Worm (Caenorhabditis elegans) whole organism, L4/young adult: Measurements from ENCODE around the gene timm-17B.1.
"Not testable (repeated sequence)": the region's sequence is repeated elsewhere in the genome, so short reads cannot be mapped to it uniquely, and the experiment has no call there.

Experiments
- W03F9.2 ChIP-seq: fragments of 150-350 bp; optimal IDR thresholded peaks from 2 replicates; lab custom pipeline; 2014; ENCODE audit warnings: missing biosample characterization, missing genetic modification characterization
- dao-5 ChIP-seq: sonication (generic microtip); optimal IDR thresholded peaks from 2 replicates; lab custom pipeline; 2016; ENCODE audit warnings: missing genotype, missing genetic modification characterization, moderate library complexity, missing compliant biosample characterization
- him-1 ChIP-seq: sonication (generic microtip); optimal IDR thresholded peaks from 2 replicates; lab custom pipeline; 2016; ENCODE audit warnings: missing genotype, missing genetic modification reagents, missing genetic modification characterization, missing compliant biosample characterization

timm-17B.1 gene

DNA sequence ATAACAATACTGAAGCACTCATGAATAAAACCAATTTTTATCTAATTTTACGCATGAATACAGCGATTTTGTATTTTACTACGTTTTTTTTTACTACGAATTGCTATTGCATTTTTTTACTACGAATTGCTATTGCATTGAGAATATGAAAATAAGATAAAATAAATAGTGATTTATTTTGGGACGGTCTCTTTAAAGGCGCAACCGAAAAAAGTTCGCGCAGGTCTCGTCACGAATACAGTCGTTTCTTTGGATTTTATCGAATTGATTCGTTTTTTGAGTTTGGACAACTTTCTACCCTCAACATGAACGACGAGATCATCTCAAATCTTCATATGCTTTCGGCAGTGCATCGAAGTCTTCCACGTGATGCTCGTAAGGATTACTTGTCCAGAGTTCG lies 6.5 kb upstream of the timm-17B.1 start, which contains the start of gene Y17G9B.4:
Y17G9B.4 (plus strand) TSS at position 306 of the 400 bp plus-strand sequence.
- no peak for TF ChIP-seq him-1 (tag; lab: Kevin White, UChicago)
- no peak for TF ChIP-seq W03F9.2 (tag; lab: Kevin White, UChicago)
- TF ChIP-seq dao-5, result no peak

DNA sequence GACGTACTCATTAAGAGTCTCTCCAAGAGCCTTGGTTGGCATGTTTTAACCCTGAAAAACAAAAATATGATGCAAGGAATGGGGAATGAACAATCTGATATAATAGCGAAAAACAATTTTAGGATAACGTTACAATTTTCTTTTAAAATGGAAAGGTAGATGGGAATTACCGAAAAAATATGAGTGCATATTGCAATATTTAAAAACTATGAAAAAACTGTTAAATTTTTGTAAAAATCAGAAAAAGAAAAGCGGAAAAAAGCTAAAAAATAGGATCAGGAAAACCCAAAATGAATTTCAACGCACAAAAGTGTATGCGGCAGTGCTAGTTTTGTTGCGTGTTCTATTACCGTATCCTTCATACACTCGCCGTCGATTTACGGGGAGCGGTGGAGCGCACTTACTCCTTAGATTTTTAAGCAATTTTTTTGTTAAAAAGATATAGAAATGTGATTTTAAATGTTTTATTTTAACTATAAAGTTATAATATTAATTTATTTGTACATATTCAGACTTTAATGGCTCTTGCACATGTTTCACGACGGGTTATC lies 4.5 kb upstream of the timm-17B.1 start, which contains the start of the genes rpl-20 and Y17G9B.5:
rpl-20 (minus strand) TSS at position 51 of the 551 bp plus-strand sequence.
Y17G9B.5 (plus strand) TSS at position 513 of the 551 bp plus-strand sequence.
- TF ChIP-seq W03F9.2 (tag; lab: Kevin White, UChicago) (peak; percentile 99), him-1 (tag; lab: Kevin White, UChicago) (peak; percentile 99), dao-5 (peak; percentile 82)

DNA sequence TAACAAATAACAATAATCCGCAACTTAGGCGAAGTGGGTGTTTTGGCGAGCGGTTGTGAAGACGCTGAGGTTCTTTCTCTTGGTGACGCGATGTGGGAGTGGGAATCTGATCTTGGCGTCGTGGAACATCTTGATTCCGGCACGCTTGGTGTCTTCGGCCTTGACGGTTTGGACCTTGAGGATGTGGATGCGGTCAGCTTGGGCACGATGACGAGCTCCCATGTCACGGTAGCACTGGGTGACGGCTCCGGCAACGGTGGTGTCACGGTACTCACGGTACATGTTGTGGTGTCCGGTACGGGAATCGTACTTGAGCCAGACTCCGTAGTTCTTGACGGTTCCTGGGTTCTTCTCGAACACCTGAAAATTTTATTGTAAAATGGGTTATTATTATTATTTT lies 3.9 kb upstream of the timm-17B.1 start:
- TF ChIP-seq him-1 (tag; lab: Kevin White, UChicago) (no peak), W03F9.2 (tag; lab: Kevin White, UChicago) (no peak), dao-5 (no peak)

DNA sequence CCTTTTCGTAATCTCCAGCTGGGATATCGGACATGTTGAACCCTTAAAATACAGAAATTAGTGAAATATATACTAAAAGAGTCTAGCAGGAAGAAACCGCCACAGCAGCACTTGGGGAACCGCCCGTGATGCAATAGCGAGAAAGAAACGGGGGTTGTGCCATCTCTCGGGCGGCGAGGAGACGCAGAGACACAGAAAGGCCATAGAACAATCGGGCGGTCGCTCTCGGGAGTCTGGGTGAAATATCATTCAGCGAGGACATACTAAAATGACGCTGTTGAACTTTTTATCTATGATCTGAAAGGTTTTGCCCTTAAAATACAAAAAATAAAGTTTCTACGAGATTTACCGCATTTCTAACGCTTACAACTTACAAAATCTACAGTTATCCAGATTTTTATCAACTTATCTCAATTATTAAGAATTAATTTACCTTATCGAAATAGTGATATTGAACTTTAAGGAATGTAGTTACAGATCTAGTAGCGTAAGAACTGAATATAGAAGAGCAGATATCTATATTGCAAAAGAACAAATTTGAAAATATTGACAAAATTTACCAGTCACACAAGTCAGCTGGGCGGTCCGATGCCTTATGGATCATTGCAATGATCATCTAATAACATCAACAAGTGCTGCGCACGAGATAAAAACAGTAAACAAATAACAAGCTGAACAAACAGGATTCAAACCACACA lies 3.3 kb upstream of the timm-17B.1 start, which contains the start of gene cyc-2.1:
cyc-2.1 (minus strand) TSS at position 605 of the 698 bp plus-strand sequence.
- no peak for TF ChIP-seq him-1 (tag; lab: Kevin White, UChicago)
- TF ChIP-seq dao-5, result peak; percentile 17
- TF ChIP-seq W03F9.2 (tag; lab: Kevin White, UChicago), result no peak

DNA sequence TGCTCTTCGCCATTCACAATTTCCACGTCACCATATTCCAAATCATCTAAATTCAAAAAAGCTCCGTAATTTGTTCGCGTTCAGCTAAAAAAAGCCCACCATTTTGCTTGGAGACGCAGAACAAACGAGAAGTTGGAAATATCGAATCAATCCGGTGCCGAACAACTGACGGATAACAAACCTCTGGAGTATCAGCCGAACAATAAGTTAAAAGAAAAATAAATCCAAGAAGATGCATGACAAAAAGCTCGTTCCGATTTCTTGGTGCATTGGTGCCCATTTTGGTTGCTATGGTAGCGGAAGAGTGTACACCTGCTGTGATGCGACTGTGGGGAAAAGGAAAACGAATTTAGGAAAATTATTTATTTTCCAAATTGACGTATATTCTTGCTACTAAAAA lies 2.3 kb upstream of the timm-17B.1 start, which contains the start of gene tctn-1:
tctn-1 (minus strand) TSS at position 280 of the 400 bp plus-strand sequence.
- TF ChIP-seq dao-5 (no peak), him-1 (tag; lab: Kevin White, UChicago) (no peak), W03F9.2 (tag; lab: Kevin White, UChicago) (no peak)

DNA sequence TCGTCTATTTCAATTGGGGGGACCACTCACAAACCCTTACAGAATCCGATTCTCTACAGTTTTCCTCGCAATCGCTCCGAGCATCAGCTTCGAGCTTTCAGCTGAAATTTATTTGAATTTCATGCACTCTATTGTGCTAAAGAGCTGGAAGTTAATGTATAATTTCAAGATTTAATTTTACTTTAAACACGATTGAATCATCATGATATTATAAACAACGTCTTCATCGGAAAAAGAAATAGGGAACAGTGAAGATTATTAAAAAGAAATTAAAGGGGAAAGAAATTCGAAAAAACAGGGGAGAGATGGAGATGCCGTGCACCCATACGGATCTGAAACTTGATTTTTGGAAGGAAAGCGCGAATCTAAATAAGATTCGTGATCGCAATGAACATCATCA lies 1.1 kb downstream of the timm-17B.1 start, which contains the start of gene hoe-1:
hoe-1 (minus strand) TSS at position 101 of the 400 bp plus-strand sequence.
- TF ChIP-seq W03F9.2 (tag; lab: Kevin White, UChicago) (no peak), him-1 (tag; lab: Kevin White, UChicago) (no peak), dao-5 (no peak)

DNA sequence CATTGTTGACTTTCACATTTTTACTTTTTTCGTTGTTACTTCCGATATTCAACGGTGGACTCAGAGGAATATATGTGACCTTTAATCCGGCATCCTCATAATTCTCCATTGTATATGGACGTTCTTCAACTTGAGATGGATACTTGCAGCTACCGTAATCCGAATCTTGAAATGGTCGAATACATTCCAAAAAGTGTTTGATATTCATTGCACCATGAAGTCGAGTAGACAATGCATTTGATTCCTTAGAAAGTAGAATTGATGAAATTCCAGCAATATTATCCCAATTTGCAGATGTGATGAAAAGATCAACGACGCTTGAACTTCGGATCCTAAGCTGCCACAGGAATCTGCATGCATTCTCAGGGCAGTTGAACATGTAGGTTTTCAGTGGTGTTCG lies 2.8 kb downstream of the timm-17B.1 start:
- no peak for TF ChIP-seq W03F9.2 (tag; lab: Kevin White, UChicago)

DNA sequence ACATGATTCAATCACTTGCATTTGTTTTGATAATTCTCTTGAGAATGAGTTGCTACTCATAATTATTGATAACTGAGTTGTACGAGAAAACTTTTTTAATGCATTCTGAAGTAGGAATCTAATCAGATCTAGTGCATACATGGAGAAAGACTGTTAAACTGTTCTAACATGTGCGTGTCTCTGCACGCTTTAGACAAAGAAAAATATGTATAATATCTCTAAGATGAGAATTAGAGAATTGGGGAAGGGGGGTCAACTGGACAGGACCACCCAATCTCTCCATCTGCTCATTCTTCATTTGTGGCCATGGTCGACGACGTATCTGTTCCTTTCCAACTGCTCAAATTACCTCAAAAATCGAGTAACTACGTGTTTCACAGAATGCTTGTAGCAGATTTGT lies 8.0 kb downstream of the timm-17B.1 start, which contains the start of gene fbxb-78:
fbxb-78 (plus strand) TSS at position 301 of the 400 bp plus-strand sequence.
- TF ChIP-seq dao-5, result no peak
- TF ChIP-seq him-1 (tag; lab: Kevin White, UChicago), result no peak
- no peak for TF ChIP-seq W03F9.2 (tag; lab: Kevin White, UChicago)

DNA sequence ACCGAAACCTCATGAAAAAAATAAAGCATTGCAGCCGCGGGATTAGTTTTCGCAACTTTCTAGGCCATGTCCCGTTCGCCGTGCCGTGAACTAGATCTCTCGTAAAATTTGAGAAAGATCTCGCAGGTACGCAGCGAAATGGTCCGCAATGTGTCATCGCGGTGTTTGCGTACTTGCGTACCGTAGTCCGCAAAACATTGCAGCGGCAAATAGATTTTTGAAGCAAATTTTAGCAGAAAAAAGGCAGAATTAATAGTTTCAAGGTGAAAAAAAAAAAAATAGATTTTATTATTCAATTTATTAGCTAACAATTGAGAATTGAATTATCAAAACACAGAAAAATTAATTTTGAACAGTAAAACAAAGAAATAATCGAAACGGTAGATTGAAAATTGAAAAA lies 17.4 kb downstream of the timm-17B.1 start:
- TF ChIP-seq him-1 (tag; lab: Kevin White, UChicago) (peak; percentile 73), W03F9.2 (tag; lab: Kevin White, UChicago) (peak; percentile 37)

DNA sequence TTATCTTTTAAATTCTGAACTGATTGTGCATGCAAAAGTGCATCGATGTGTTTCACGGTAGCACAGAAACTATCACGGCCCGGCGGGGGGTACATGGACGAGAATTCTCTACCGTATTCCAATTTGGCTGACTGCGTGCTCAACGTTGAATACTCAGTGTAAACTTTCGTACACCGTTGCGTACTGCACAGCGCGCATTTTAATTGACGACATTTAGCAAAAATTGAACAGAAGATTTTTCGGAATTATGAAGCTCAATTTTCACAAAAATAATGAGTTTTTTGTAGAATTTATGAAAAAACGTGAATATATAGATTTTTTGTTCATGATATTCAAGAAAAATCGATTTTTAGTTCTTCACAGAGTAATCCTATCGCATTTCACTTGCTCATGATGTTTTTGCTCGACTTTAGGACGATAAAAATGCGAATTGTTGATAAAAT lies 19.8 kb downstream of the timm-17B.1 start:
- TF ChIP-seq him-1 (tag; lab: Kevin White, UChicago) (peak; percentile 88), dao-5 (peak; percentile 1)

DNA sequence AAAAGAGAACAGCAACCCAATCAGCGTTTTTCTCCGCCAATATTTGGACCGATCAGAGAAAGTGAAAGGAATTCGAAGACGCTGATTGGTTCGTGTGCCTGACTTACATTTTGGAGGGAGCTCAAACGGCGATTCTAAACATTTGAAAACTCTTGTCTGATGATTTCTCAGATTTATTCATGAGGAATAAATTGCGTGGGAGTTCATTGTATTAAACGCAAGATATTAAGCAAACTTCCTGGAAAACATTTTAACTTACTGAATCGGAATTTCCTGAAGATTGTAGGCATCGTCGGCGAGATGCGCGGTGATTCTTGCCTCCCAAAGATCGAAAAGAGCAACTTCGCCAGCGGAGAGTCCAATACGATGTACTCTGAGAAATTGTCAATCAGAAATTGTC lies 20.7 kb downstream of the timm-17B.1 start, which contains the start of gene K08F11.1:
K08F11.1 (plus strand) TSS at position 301 of the 400 bp plus-strand sequence.
- TF ChIP-seq W03F9.2 (tag; lab: Kevin White, UChicago) (no peak), dao-5 (no peak), him-1 (tag; lab: Kevin White, UChicago) (no peak)

DNA sequence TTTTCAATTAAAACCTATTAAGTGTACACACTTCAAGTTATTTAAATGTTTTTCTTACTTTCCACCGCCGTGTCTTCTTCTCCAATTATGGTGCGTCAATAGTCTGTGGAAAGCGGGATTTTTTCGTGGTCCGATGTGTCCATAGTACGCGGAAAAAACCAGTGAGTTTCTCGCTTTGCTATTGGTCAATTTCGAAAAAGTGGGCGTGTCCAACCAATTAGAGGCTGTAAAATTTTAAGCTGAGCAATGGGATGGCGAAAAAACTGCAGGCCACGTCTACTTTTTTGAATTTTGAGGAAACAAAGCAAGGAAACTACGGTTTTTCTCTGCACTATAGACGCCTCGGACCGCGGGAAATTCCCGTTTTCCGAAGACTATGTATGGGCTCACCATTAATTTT lies 21.6 kb downstream of the timm-17B.1 start:
- TF ChIP-seq dao-5, result no peak
- TF ChIP-seq him-1 (tag; lab: Kevin White, UChicago), result no peak
- TF ChIP-seq W03F9.2 (tag; lab: Kevin White, UChicago), result no peak

DNA sequence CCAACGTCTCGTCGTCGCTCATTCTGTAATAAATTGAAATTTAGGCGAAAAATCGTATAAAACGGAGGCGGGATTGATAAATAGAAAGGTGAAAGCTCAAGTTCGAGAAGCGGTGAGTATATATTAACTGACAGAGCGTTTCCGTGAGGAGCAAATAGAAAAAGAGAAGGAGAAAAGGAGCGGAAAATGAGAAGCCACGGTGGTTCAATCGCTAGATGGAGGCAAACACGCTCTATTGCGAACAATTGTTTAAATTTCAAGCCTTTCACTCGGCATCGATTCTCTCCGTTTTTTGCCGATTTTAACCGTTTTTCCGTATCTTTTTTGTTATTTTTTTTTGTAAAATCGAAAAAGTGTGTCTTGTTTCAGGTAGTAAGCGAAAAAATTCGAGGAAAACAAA lies 29.5 kb downstream of the timm-17B.1 start, which contains the start of gene miro-1:
miro-1 (minus strand) TSS at position 23 of the 400 bp plus-strand sequence.
- TF ChIP-seq him-1 (tag; lab: Kevin White, UChicago); W03F9.2 (tag; lab: Kevin White, UChicago); dao-5: not testable (repeated sequence)

DNA sequence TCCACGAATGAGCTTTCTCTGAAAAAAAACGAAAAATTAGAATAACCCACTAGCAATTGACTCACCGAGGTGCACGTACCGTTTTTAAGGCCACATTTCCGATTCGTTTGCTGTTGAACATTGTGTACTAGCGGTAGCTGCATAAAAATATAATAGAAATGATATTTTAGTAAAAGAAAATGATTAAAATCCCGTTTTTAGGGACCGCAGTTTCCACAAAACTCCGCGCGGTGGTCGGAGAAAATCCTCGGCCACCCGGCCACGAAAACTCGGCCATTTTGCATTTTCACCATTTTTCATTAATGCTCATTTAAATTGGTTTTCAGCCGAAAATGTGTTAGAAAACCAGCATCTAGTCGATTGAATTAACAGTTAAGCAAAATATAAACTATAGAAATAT lies 32.9 kb downstream of the timm-17B.1 start, which contains the start of gene yars-2:
yars-2 (minus strand) TSS at position 249 of the 400 bp plus-strand sequence.
- TF ChIP-seq W03F9.2 (tag; lab: Kevin White, UChicago) (no peak), dao-5 (no peak), him-1 (tag; lab: Kevin White, UChicago) (no peak)
